Fruit fly (Drosophila melanogaster) whole organism, pupa: Measurements from ENCODE around the gene CatB.

Source experiments
- CG12605 ChIP-seq: fragments of 200-800 bp; sonication (Bioruptor generic); IDR thresholded peaks from 2 replicates; pipeline ENCODE4 v1.3.6; 2022; ENCODE audit warnings: missing biosample characterization, missing genetic modification characterization
- CG14655 ChIP-seq: fragments of 200-800 bp; sonication (Bioruptor generic); optimal IDR thresholded peaks from 3 replicates; lab custom pipeline; 2017; ENCODE audit warnings: mild to moderate bottlenecking, missing biosample characterization, missing genetic modification reagents, missing genetic modification characterization
- CG17806 ChIP-seq: fragments of 200-800 bp; sonication (Bioruptor generic); optimal IDR thresholded peaks from 2 replicates; lab custom pipeline; 2018; ENCODE audit warnings: missing biosample characterization, mild to moderate bottlenecking, missing genetic modification characterization, moderate library complexity
- CG32121 ChIP-seq: fragments of 200-800 bp; sonication (Bioruptor generic); IDR thresholded peaks from 2 replicates; pipeline ENCODE4 v1.3.6; 2022; ENCODE audit warnings: missing biosample characterization, missing genetic modification characterization
- CG34367 ChIP-seq: fragments of 200-800 bp; sonication (Bioruptor generic); optimal IDR thresholded peaks from 2 replicates; lab custom pipeline; 2018; ENCODE audit warnings: missing biosample characterization, mild to moderate bottlenecking, missing genetic modification characterization
- CG8301 ChIP-seq: fragments of 200-800 bp; sonication (Bioruptor generic); optimal IDR thresholded peaks from 2 replicates; lab custom pipeline; 2018; ENCODE audit warnings: missing biosample characterization, mild to moderate bottlenecking, missing genetic modification characterization
- CG9948 ChIP-seq: fragments of 200-800 bp; sonication (Bioruptor generic); optimal IDR thresholded peaks from 2 replicates; lab custom pipeline; 2018; ENCODE audit warnings: missing biosample characterization, mild to moderate bottlenecking, missing genetic modification characterization, moderate library complexity
- EcR ChIP-seq: fragments of 200-800 bp; sonication (Bioruptor generic); optimal IDR thresholded peaks from 3 replicates; lab custom pipeline; 2019; ENCODE audit warnings: missing biosample characterization, missing genetic modification characterization, mild to moderate bottlenecking, moderate library complexity, missing genetic modification reagents
- Ets98B ChIP-seq: fragments of 200-800 bp; sonication (Bioruptor generic); IDR thresholded peaks from 2 replicates; pipeline ENCODE4 v1.3.6; 2022; ENCODE audit warnings: missing biosample characterization, missing genetic modification characterization
- Pif1B ChIP-seq: fragments of 200-800 bp; sonication (Bioruptor generic); optimal IDR thresholded peaks from 3 replicates; lab custom pipeline; 2016; ENCODE audit warnings: missing biosample characterization, missing genetic modification characterization
- Snoo ChIP-seq: fragments of 200-800 bp; sonication (Bioruptor generic); optimal IDR thresholded peaks from 3 replicates; lab custom pipeline; 2017; ENCODE audit warnings: missing biosample characterization, mild to moderate bottlenecking, missing genetic modification characterization, inconsistent platforms
- gl ChIP-seq: fragments of 200-800 bp; sonication (Bioruptor generic); optimal IDR thresholded peaks from 2 replicates; lab custom pipeline; 2018; ENCODE audit warnings: missing biosample characterization, mild to moderate bottlenecking, missing genetic modification characterization
- rn ChIP-seq: fragments of 200-800 bp; sonication (Bioruptor generic); IDR thresholded peaks from 2 replicates; pipeline ENCODE4 v1.3.6; 2022; ENCODE audit warnings: missing biosample characterization, missing genetic modification characterization

DNA sequence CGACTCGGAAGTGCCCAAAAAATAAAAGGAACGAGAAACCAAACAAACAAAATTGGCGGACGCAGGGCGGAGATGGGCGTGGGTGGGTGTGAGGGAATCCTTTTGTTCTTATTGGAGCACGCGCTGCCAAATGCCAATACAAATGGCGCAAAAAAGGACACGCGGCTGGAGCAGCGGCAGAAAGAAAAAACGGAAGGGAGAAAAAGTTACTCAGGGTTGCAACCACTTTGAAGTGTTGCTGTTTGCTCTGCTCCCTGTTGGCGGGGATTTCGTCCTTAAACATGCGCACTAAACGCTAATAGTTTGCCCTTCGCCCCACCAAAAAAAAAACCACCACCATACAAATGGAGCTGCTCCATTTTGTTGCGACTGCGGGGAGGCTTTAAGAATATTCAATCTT is 42.1 kb downstream of the CatB start:
- TF ChIP-seq rn (GFP tag; lab: Robert Waterston, UW) (no peak), gl (tag; lab: Kevin White, UChicago) (no peak), CG12605 (no peak), CG32121 (no peak), EcR (GFP tag; lab: Kevin White, UChicago) (no peak), Snoo (no peak), CG17806 (tag; lab: Kevin White, UChicago) (no peak), CG14655 (no peak), CG9948 (no peak), CG8301 (tag; lab: Kevin White, UChicago) (no peak), CG34367 (tag; lab: Kevin White, UChicago) (no peak), Ets98B (GFP tag; lab: Robert Waterston, UW) (no peak), Pif1B (GFP tag; lab: Kevin White, UChicago) (no peak)
